Fruit fly (Drosophila melanogaster): ENCODE measurements around the gene CAH2.

DNA sequence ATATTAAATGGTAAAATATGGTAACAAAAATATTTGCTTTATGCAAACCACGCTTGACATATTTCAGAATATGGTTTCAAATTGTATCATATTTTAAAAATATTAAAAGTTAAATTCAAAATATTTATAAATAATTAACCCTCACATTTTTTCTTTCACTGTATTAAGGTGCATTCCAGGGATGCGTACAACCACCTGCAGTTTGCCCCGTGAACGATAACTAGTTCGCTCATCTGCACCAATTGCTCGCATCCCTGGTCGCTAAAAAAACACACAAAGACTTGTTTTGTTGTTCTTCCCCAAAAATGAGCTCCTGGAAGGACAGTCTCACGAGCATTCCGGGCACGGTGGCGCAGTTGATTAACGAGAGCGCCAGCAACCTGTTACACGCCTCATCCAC is 45.5 kb upstream of the CAH2 start, which contains the start of gene DEF8:
- TF ChIP-seq CG9817 (tag; optimal IDR thresholded peaks at IDR 0.05) (peak; percentile 62), CG1832 (GFP tag; optimal IDR thresholded peaks at IDR 0.05) (no peak), stwl (tag; optimal IDR thresholded peaks at IDR 0.05) (peak; percentile 56), gce (GFP tag; IDR thresholded peaks at IDR 0.05) (peak; percentile 89), Lpt (GFP tag; optimal IDR thresholded peaks at IDR 0.05) (no peak), Kr (GFP tag; optimal IDR thresholded peaks at IDR 0.05) (no peak)
